Worm (Caenorhabditis elegans) whole organism, young adult: Measurements from ENCODE around the gene zgpa-1.

ENCODE experiments used
- B0019.2 ChIP-seq: fragments of 200-800 bp; sonication (Bioruptor generic); conservative IDR thresholded peaks from 2 replicates; pipeline ENCODE4 v1.3.6; 2022; ENCODE audit warnings: missing genetic modification reagents, missing genetic modification characterization, missing compliant biosample characterization
- C17E4.6 ChIP-seq: fragments of 200-800 bp; sonication (Bioruptor generic); IDR thresholded peaks from 2 replicates; pipeline ENCODE4 v1.3.6; 2022; ENCODE audit warnings: missing genetic modification reagents, missing genetic modification characterization, missing compliant biosample characterization
- F23B12.7 ChIP-seq: sonication (generic microtip); optimal IDR thresholded peaks from 2 replicates; lab custom pipeline; 2017; ENCODE audit warnings: missing genetic modification characterization, mild to moderate bottlenecking, missing compliant biosample characterization, antibody characterized with exemption, moderate library complexity; ENCODE audit not compliant: insufficient read depth
- F33H1.4 ChIP-seq: fragments of 200-800 bp; sonication (Bioruptor generic); IDR thresholded peaks from 2 replicates; pipeline ENCODE4 v1.3.6; 2022; ENCODE audit warnings: missing genetic modification reagents, missing genetic modification characterization, missing compliant biosample characterization
- F55B11.4 ChIP-seq: sonication (generic microtip); optimal IDR thresholded peaks from 2 replicates; lab custom pipeline; 2016; ENCODE audit warnings: missing compliant biosample characterization, missing genetic modification characterization, borderline replicate concordance; ENCODE audit not compliant: insufficient read depth
- T07F8.4 ChIP-seq: sonication (generic microtip); optimal IDR thresholded peaks from 2 replicates; lab custom pipeline; 2016; ENCODE audit warnings: mild to moderate bottlenecking, missing genetic modification characterization, moderate library complexity, missing compliant biosample characterization
- T26A5.8 ChIP-seq: sonication (generic microtip); optimal IDR thresholded peaks from 2 replicates; lab custom pipeline; 2016; ENCODE audit warnings: missing genetic modification characterization, missing compliant biosample characterization
- Y53F4B.3 ChIP-seq: fragments of 200-800 bp; sonication (Bioruptor generic); IDR thresholded peaks from 2 replicates; pipeline ENCODE4 v1.3.6; 2022; ENCODE audit warnings: missing genetic modification reagents, missing genetic modification characterization, missing compliant biosample characterization
- Y53G8AR.9 ChIP-seq: fragments of 200-800 bp; sonication (Bioruptor generic); conservative IDR thresholded peaks from 2 replicates; pipeline ENCODE4 v1.3.6; 2022; ENCODE audit warnings: missing genetic modification reagents, missing genetic modification characterization, missing compliant biosample characterization
- Y67H2A.10 ChIP-seq: fragments of 200-800 bp; sonication (Bioruptor generic); conservative IDR thresholded peaks from 2 replicates; pipeline ENCODE4 v1.3.6; 2022; ENCODE audit warnings: missing genetic modification reagents, missing genetic modification characterization, missing compliant biosample characterization
- ZK185.1 ChIP-seq: sonication (generic microtip); optimal IDR thresholded peaks from 2 replicates; lab custom pipeline; 2016; ENCODE audit warnings: mild to moderate bottlenecking, missing genetic modification characterization, missing compliant biosample characterization; ENCODE audit not compliant: poor library complexity, severe bottlenecking
- akir-1 ChIP-seq: fragments of 200-800 bp; sonication (Bioruptor generic); optimal IDR thresholded peaks from 2 replicates; lab custom pipeline; 2018; ENCODE audit warnings: mild to moderate bottlenecking, missing genetic modification characterization, moderate library complexity, missing compliant biosample characterization
- athp-1 ChIP-seq: sonication (generic microtip); optimal IDR thresholded peaks from 2 replicates; lab custom pipeline; 2017; ENCODE audit warnings: mild to moderate bottlenecking, missing genetic modification characterization, missing compliant biosample characterization
- bed-1 ChIP-seq: fragments of 200-800 bp; sonication (Bioruptor generic); IDR thresholded peaks from 2 replicates; pipeline ENCODE4 v1.3.6; 2022; ENCODE audit warnings: missing genetic modification reagents, missing genetic modification characterization, missing compliant biosample characterization
- ccch-3 ChIP-seq: fragments of 200-800 bp; sonication (Bioruptor generic); optimal IDR thresholded peaks from 2 replicates; lab custom pipeline; 2018; ENCODE audit warnings: mild to moderate bottlenecking, missing genetic modification characterization, missing compliant biosample characterization
- cebp-1 ChIP-seq, 2 experiments: fragments of 200-800 bp in 1 of 2; sonication (Bioruptor generic) in 1 of 2; sonication (generic microtip) in 1 of 2; IDR thresholded peaks in 1 of 2; optimal IDR thresholded peaks in 1 of 2; 2 replicates each; pipeline versions ENCODE4 v1.3.6 to Lab custom; 2017 to 2022; ENCODE audit warnings: missing compliant biosample characterization in 2 of 2, missing genetic modification characterization in 2 of 2, mild to moderate bottlenecking in 1 of 2, missing genetic modification reagents in 1 of 2, moderate library complexity in 1 of 2
- ceh-40 ChIP-seq: fragments of 200-800 bp; sonication (Bioruptor generic); IDR thresholded peaks from 2 replicates; pipeline ENCODE4 v1.3.6; 2022; ENCODE audit warnings: missing genetic modification characterization, missing compliant biosample characterization
- ceh-58 ChIP-seq: fragments of 200-800 bp; sonication (Bioruptor generic); IDR thresholded peaks from 2 replicates; pipeline ENCODE4 v1.3.6; 2022; ENCODE audit warnings: missing genetic modification characterization, missing compliant biosample characterization
- dpff-1 ChIP-seq: sonication (generic microtip); optimal IDR thresholded peaks from 2 replicates; lab custom pipeline; 2017; ENCODE audit warnings: mild to moderate bottlenecking, missing genetic modification characterization, missing compliant biosample characterization
- dpl-1 ChIP-seq: fragments of 150-350 bp; optimal IDR thresholded peaks from 2 replicates; lab custom pipeline; 2014; ENCODE audit warnings: missing biosample characterization, missing genetic modification reagents, missing genetic modification characterization
- efl-1 ChIP-seq: fragments of 150-350 bp; optimal IDR thresholded peaks from 2 replicates; lab custom pipeline; 2014; ENCODE audit warnings: missing biosample characterization, missing genetic modification reagents, missing genetic modification characterization
- egl-44 ChIP-seq: fragments of 200-800 bp; sonication (Bioruptor generic); IDR thresholded peaks from 2 replicates; pipeline ENCODE4 v1.3.6; 2022; ENCODE audit warnings: missing genetic modification reagents, missing genetic modification characterization, missing compliant biosample characterization
- hrde-1 ChIP-seq: sonication (generic microtip); optimal IDR thresholded peaks from 2 replicates; lab custom pipeline; 2016; ENCODE audit warnings: missing genetic modification characterization, mild to moderate bottlenecking, missing compliant biosample characterization, moderate library complexity, missing genotype, missing genetic modification reagents, borderline replicate concordance
- let-526 ChIP-seq: fragments of 200-800 bp; sonication (Bioruptor generic); IDR thresholded peaks from 2 replicates; pipeline ENCODE4 v1.3.6; 2022; ENCODE audit warnings: missing genetic modification reagents, missing genetic modification characterization, missing compliant biosample characterization
- lin-35 ChIP-seq, 3 experiments: fragments of 150-350 bp in 2 of 3; sonication (generic microtip) in 1 of 3; optimal IDR thresholded peaks; 2 replicates each; lab custom pipeline; 2014 to 2018; ENCODE audit warnings: missing biosample characterization in 3 of 3, missing genetic modification characterization in 3 of 3, missing genetic modification reagents in 3 of 3
- lin-54 ChIP-seq: fragments of 200-800 bp; sonication (Bioruptor generic); optimal IDR thresholded peaks from 2 replicates; lab custom pipeline; 2018; ENCODE audit warnings: mild to moderate bottlenecking, missing genetic modification characterization, missing compliant biosample characterization
- lir-1 ChIP-seq: fragments of 200-800 bp; sonication (Bioruptor generic); conservative IDR thresholded peaks from 2 replicates; pipeline ENCODE4 v1.3.6; 2022; ENCODE audit warnings: missing genetic modification reagents, missing genetic modification characterization, missing compliant biosample characterization
- madf-6 ChIP-seq: fragments of 200-800 bp; sonication (Bioruptor generic); IDR thresholded peaks from 2 replicates; pipeline ENCODE4 v1.3.6; 2022; ENCODE audit warnings: missing genetic modification reagents, missing genetic modification characterization, missing compliant biosample characterization
- mel-28 ChIP-seq: sonication (generic microtip); optimal IDR thresholded peaks from 2 replicates; lab custom pipeline; 2016; ENCODE audit warnings: borderline replicate concordance, mild to moderate bottlenecking, missing genetic modification characterization, missing compliant biosample characterization
- nhr-27 ChIP-seq: fragments of 200-800 bp; sonication (Bioruptor generic); optimal IDR thresholded peaks from 2 replicates; lab custom pipeline; 2018; ENCODE audit warnings: mild to moderate bottlenecking, missing genetic modification characterization, moderate library complexity, missing compliant biosample characterization
- nhr-80 ChIP-seq: sonication (generic microtip); optimal IDR thresholded peaks from 2 replicates; lab custom pipeline; 2016; ENCODE audit warnings: missing genetic modification characterization, missing compliant biosample characterization
- pha-4 ChIP-seq: fragments of 150-350 bp; sonication (generic microtip); optimal IDR thresholded peaks from 2 replicates; lab custom pipeline; 2014; ENCODE audit warnings: missing biosample characterization, missing genetic modification reagents, missing genetic modification characterization
- rcor-1 ChIP-seq: fragments of 200-800 bp; sonication (Bioruptor generic); IDR thresholded peaks from 2 replicates; pipeline ENCODE4 v1.3.6; 2022; ENCODE audit warnings: missing genetic modification reagents, missing genetic modification characterization, missing compliant biosample characterization
- snpc-1.3 ChIP-seq: sonication (generic microtip); optimal IDR thresholded peaks from 2 replicates; lab custom pipeline; 2017; ENCODE audit warnings: missing genetic modification characterization, mild to moderate bottlenecking, missing compliant biosample characterization, antibody characterized with exemption, moderate library complexity, missing genotype, missing genetic modification reagents; ENCODE audit not compliant: insufficient read depth
- tbx-9 ChIP-seq: sonication (generic microtip); optimal IDR thresholded peaks from 2 replicates; lab custom pipeline; 2016; ENCODE audit warnings: borderline replicate concordance, missing genetic modification characterization, inconsistent platforms, missing compliant biosample characterization
- tlf-1 ChIP-seq: fragments of 200-800 bp; sonication (Bioruptor generic); optimal IDR thresholded peaks from 2 replicates; lab custom pipeline; 2018; ENCODE audit warnings: mild to moderate bottlenecking, missing genetic modification characterization, missing compliant biosample characterization
- unc-62 ChIP-seq: fragments of 150-350 bp; optimal IDR thresholded peaks from 2 replicates; lab custom pipeline; 2014; ENCODE audit warnings: missing biosample characterization, missing genetic modification reagents, missing genetic modification characterization
- xnd-1 ChIP-seq: sonication (generic microtip); optimal IDR thresholded peaks from 2 replicates; lab custom pipeline; 2016; ENCODE audit warnings: missing genotype, missing genetic modification reagents, missing genetic modification characterization, missing compliant biosample characterization
- zim-3 ChIP-seq: sonication (generic microtip); optimal IDR thresholded peaks from 2 replicates; lab custom pipeline; 2017; ENCODE audit warnings: mild to moderate bottlenecking, missing genetic modification characterization, moderate library complexity, missing compliant biosample characterization
- ztf-28 ChIP-seq: fragments of 200-800 bp; sonication (Bioruptor generic); IDR thresholded peaks from 2 replicates; pipeline ENCODE4 v1.3.6; 2022; ENCODE audit warnings: missing genetic modification reagents, missing genetic modification characterization, missing compliant biosample characterization

zgpa-1 gene

DNA sequence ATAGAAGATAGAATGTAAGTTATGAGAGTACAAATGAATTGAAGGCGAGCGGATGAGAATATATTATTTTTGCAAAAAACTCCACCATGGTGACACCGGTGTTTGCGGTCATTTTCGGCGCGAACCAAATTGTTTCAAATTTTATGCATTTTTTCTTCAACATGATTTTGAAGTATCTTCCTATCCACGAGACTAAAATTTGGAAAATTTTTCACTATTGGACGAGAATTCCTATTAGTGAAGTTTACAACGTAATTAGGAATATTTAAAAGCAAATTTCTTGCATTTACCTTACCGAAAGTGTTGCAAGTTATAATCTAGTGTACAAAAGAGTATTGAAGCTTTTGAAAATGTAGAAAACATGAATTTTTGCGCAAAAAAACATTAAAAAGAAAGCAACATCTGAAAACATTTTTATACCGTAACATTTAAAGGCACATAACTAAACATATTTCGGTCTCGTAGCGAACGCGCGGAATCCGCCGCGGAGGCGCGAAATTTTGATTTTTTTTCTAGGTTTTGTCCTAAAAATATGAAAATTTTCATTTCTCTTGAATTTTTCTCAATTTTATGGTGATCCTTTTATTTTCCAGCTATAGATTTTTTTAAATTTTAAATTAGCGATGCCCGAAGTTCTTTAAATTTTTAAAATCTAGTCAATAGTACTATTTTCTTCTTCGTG is 16.0 kb downstream of the zgpa-1 start, which contains the start of gene sgo-1 (continued):
- TF ChIP-seq bed-1 (GFP tag; lab: Robert Waterston, UW), result no peak
- no peak for TF ChIP-seq zim-3 (tag; lab: Kevin White, UChicago)
- peak; percentile 91 for TF ChIP-seq lin-54 (GFP tag; lab: Kevin White, UChicago)
- TF ChIP-seq Y53F4B.3, result peak; percentile 49; the same call in 1 of the 2 replicates
- peak; percentile 100 for TF ChIP-seq efl-1 (GFP tag; lab: Kevin White, UChicago)
- peak; percentile 70 for TF ChIP-seq athp-1
- TF ChIP-seq dpl-1 (GFP tag; lab: Kevin White, UChicago), result peak; percentile 95
- TF ChIP-seq dpff-1 (tag; lab: Kevin White, UChicago), result no peak
- no peak for TF ChIP-seq mel-28 (tag; lab: Kevin White, UChicago)
- TF ChIP-seq B0019.2 (GFP tag; lab: Robert Waterston, UW), result peak; percentile 90
- peak; percentile 93 for TF ChIP-seq tlf-1 (GFP tag; lab: Kevin White, UChicago)
- no peak for TF ChIP-seq let-526 (GFP tag; lab: Robert Waterston, UW)
- TF ChIP-seq rcor-1 (GFP tag; lab: Robert Waterston, UW), result peak; percentile 93
- TF ChIP-seq F33H1.4, result peak; percentile 100
- TF ChIP-seq T07F8.4 (tag; lab: Kevin White, UChicago), result no peak
- 0 out of 2 replicates have a peak, but pooled peaks have one; percentile 43 for TF ChIP-seq Y67H2A.10 (GFP tag; lab: Robert Waterston, UW)
- TF ChIP-seq nhr-27 (tag; lab: Kevin White, UChicago), result no peak
- TF ChIP-seq madf-6, result peak; percentile 100
- TF ChIP-seq lin-35 (GFP tag; optimal IDR thresholded peaks at IDR 0.05; lab: Kevin White, UChicago), result peak in 2 of 3 experiments; percentile 2 to 82
- TF ChIP-seq egl-44 (GFP tag; lab: Robert Waterston, UW), result no peak
- TF ChIP-seq Y53G8AR.9, result peak; percentile 90
- no peak for TF ChIP-seq F23B12.7 (tag; lab: Kevin White, UChicago)
- TF ChIP-seq xnd-1 (tag; lab: Kevin White, UChicago), result peak; percentile 99
- TF ChIP-seq lir-1, result peak; percentile 69; the same call in 1 of the 2 replicates

DNA sequence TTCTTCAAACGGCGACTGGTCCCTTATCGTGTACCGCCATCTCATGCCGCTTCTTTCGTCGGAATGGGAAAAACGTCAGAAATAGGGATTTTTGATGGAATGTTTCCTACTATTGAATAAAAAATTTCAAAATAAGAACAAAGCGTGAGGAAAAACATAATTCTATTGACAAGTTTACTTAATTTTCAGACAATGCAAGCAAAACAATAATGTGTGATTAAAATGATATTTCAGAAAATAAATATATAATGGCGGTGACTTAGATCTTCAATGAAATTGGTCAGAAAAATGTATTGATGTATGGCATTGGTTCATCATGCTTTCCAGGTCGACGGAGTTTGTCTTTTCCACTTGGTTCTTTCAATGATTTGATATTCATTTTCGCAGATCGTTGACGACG is 17.9 kb downstream of the zgpa-1 start, which contains the start of gene ntp-1:
Gene ntp-1 (minus strand): TSS at position 101 of the 400 bp plus-strand sequence.
- TF ChIP-seq F55B11.4 (no peak), Y67H2A.10 (GFP tag; lab: Robert Waterston, UW) (no peak), hrde-1 (tag; lab: Kevin White, UChicago) (no peak), T26A5.8 (no peak), C17E4.6 (GFP tag; lab: Robert Waterston, UW) (no peak), tbx-9 (no peak), unc-62 (no peak), ztf-28 (GFP tag; lab: Robert Waterston, UW) (no peak), dpl-1 (GFP tag; lab: Kevin White, UChicago) (no peak), snpc-1.3 (tag; lab: Kevin White, UChicago) (no peak), akir-1 (GFP tag; lab: Kevin White, UChicago) (no peak)

DNA sequence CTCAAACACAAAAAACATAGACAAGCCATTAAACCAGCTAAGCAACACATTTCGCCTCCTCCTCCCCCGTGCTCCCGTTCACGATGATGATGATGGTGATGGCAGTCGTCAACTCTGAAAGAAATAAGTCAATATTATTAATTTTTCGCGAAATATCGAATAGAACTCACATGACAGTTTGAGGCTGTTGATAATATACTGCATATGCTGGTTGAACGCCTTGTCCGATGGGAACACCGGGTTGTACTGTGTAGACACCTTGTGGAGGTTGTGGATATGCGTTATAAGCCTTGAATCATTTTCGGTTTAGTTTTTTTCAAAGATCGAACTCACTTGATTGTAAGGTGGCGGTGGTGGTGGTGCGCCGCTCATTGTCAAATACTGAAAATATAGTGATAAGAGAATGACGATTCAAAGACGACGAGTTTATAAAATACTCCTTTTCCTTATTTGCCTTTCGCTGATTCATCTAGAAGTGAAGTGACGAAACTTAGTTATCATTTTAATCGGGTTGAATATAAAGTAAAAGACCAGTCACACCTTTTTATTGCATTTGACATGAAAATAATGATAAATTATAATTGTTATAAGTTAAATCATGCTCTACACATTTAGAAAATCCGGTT is 20.7 kb downstream of the zgpa-1 start, which contains the start of gene C33H5.13:
Gene C33H5.13 (minus strand): TSS at position 443 of the 626 bp plus-strand sequence.
- TF ChIP-seq ceh-58 (GFP tag; lab: Robert Waterston, UW), result no peak
- no peak for TF ChIP-seq pha-4 (tag; lab: Kevin White, UChicago)
- no peak for TF ChIP-seq ccch-3 (GFP tag; lab: Kevin White, UChicago)
- peak; percentile 12 for TF ChIP-seq ZK185.1 (tag; lab: Kevin White, UChicago)
- no peak for TF ChIP-seq ceh-40 (GFP tag; lab: Robert Waterston, UW)
- 0 out of 2 replicates have a peak, but pooled peaks have one; percentile 60 for TF ChIP-seq Y53G8AR.9
- TF ChIP-seq nhr-80 (tag; lab: Kevin White, UChicago), result peak; percentile 66
- no peak for TF ChIP-seq cebp-1 (GFP tag; IDR thresholded peaks at IDR 0.05; lab: Robert Waterston, UW)
- TF ChIP-seq cebp-1 (tag; optimal IDR thresholded peaks at IDR 0.05; lab: Kevin White, UChicago), result peak; percentile 28
